Fruit fly (Drosophila melanogaster) Kc167 (cell line): ENCODE data around the gene CG5001.

Experiments
- Myc ChIP-seq: fragments of >200 bp; optimal IDR thresholded peaks from 2 replicates; lab custom pipeline; 2017; ENCODE audit warnings: missing external identifiers
- Sin3A ChIP-seq: fragments of >200 bp; optimal IDR thresholded peaks from 2 replicates; lab custom pipeline; 2018; ENCODE audit warnings: missing external identifiers
- h ChIP-seq: fragments of >200 bp; optimal IDR thresholded peaks from 3 replicates; lab custom pipeline; 2018; ENCODE audit warnings: missing external identifiers
- insv ChIP-seq: fragments of >200 bp; optimal IDR thresholded peaks from 3 replicates; lab custom pipeline; 2018; ENCODE audit warnings: missing external identifiers
- psq ChIP-seq: fragments of >200 bp; optimal IDR thresholded peaks from 2 replicates; lab custom pipeline; 2017; ENCODE audit warnings: missing external identifiers
- ttk ChIP-seq: sonication (Bioruptor generic); optimal IDR thresholded peaks from 2 replicates; lab custom pipeline; 2017; ENCODE audit warnings: missing external identifiers

Gene CG5001

DNA sequence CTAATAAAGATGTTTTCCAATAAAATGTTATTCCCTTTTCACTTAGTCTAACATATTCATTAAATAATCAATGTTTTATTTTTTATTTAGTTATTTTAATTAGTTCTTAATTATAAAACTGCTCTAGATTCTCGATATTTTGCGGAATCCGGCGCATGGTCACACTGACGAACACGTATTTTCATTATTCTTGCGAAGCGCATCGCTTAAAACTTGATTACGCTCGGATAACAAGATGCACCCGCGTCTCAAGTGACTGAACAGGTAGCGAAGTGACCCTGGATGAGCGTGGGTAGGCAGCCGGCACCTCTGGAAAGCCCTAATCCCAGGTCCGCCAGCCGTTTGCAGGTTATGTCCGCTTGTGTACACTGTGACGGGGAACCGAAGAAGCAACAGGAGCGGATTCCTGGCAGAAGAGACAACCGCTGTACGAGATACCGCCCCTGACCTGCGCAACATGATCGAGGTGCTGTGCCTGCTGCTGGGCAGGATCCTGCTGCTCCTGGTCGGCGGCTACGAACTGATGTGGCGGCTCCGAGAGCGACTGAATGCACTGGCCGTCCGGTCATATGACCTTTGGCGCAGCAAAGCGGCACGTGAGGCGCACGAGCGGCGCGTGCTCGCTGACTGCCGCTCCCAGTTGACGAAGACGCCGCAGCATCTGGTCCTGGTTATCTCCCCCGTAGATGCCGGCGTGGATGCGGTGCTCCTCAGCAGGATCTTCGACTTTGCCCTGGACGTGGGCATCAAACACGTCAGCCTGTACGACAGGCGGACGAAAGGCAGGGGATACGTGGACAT is 26.8 kb upstream of the CG5001 start, which contains the start of gene Tango14:
Gene Tango14, plus strand, starts transcription at position 143 of the 801 bp plus-strand sequence.
- TF ChIP-seq psq: no peak
- no peak for TF ChIP-seq h (lab: Kevin White, UChicago)
- no peak for TF ChIP-seq insv (lab: Kevin White, UChicago)
- no peak for TF ChIP-seq ttk (lab: Kevin White, UChicago)
- no peak for TF ChIP-seq Myc
- no peak for TF ChIP-seq Sin3A (lab: Kevin White, UChicago)

- no peak for TF ChIP-seq h (lab: Kevin White, UChicago)
- TF ChIP-seq Myc: no peak
- no peak for TF ChIP-seq insv (lab: Kevin White, UChicago)
- TF ChIP-seq ttk (lab: Kevin White, UChicago): no peak
- TF ChIP-seq psq: no peak
- no peak for TF ChIP-seq Sin3A (lab: Kevin White, UChicago)
Observed at dm6 chr2L:1163538-1164143, 21.9 kb upstream of the CG5001 start, which contains the start of gene CG5080. Gene CG5080, minus strand, starts transcription at chr2L:1163886.

DNA sequence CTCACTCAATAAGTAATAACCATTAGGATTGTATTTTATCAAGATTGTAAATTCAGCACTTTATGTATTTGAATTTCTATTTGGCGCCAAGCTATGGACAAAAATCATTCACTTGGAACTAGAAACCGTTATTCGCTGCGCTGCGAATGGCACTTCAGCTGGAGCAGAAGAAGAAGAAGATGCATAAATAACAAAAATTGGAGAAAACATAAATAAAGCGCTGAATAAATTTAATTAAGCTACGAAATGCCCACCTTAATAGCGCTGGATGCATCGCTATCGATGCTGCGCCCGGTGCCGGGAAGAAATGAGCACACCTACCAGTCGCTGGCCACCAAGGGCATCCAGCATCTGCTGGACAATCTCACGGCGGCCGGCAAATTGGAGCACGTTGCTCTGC is 21.3 kb upstream of the CG5001 start, which contains the start of gene IntS14:
Gene IntS14, plus strand, starts transcription at position 150 of the 400 bp plus-strand sequence.
- TF ChIP-seq Myc: no peak
- no peak for TF ChIP-seq ttk (lab: Kevin White, UChicago)
- TF ChIP-seq Sin3A (lab: Kevin White, UChicago): no peak
- no peak for TF ChIP-seq psq
- no peak for TF ChIP-seq insv (lab: Kevin White, UChicago)
- TF ChIP-seq h (lab: Kevin White, UChicago): no peak

- TF ChIP-seq h (lab: Kevin White, UChicago): no peak
Observed at dm6 chr2L:1166326-1166725, 19.2 kb upstream of the CG5001 start, which contains the start of gene CG14341. Gene CG14341, plus strand, starts transcription at chr2L:1166506.

dm6 chr2L:1169867-1170415 is 15.6 kb upstream of the CG5001 start, which contains the start of the genes CG31922 and Plap:
Gene CG31922, plus strand, starts transcription at chr2L:1170181.
Gene Plap, minus strand, starts transcription at chr2L:1170365.
- TF ChIP-seq h (lab: Kevin White, UChicago) (no peak), ttk (lab: Kevin White, UChicago) (no peak), Myc (no peak)

DNA sequence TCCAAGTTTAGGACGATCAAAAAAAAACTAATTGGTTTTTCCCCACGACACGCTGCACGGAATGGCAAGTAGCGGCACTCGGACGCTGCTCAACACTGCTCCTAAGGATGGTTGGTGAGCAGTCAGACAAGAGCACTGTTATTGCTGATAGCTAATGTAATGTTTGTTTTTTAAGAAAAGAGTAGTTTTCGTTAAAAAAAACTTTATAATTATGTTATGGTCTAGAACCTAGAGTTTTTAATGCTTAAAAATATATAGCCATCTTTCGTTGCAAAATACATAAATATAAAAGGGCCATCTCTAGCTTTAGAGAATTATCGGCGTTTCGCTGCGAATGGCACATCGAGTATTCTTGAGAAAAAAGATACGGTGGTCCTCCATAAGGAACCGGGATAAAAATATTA is 12.9 kb upstream of the CG5001 start, which contains the start of the genes Charon and CG4887:
Gene Charon, minus strand, starts transcription at position 102 of the 404 bp plus-strand sequence.
Gene CG4887, plus strand, starts transcription at position 306 of the 404 bp plus-strand sequence.
- no peak for TF ChIP-seq ttk (lab: Kevin White, UChicago)
- TF ChIP-seq Myc: no peak
- TF ChIP-seq psq: no peak
- TF ChIP-seq Sin3A (lab: Kevin White, UChicago): no peak
- TF ChIP-seq insv (lab: Kevin White, UChicago): no peak
- no peak for TF ChIP-seq h (lab: Kevin White, UChicago)

DNA sequence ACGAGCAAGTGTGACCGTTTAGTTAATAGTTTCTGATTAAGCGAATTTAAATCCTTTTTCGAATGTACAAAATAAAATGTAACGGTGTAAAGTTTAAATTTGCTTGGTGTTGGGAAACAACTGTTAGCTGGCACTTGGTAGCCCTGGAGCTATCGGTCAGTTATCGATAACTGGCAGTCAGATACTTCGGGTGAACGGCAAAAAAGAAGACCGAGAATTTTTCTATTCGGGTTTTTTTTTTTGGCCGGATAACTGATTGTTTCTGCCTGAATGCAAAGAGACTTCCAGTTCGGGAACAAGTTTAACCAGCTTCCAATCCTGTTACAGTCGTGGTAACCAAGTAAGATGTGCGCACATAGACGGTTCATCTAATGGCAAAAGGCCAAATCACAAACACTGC is 8.0 kb upstream of the CG5001 start, which contains the start of gene CG4896:
Gene CG4896, plus strand, starts transcription at position 169 of the 400 bp plus-strand sequence.
- TF ChIP-seq h (lab: Kevin White, UChicago) (no peak), ttk (lab: Kevin White, UChicago) (no peak), Myc (no peak)

- TF ChIP-seq Myc: no peak
- TF ChIP-seq ttk (lab: Kevin White, UChicago): no peak
- no peak for TF ChIP-seq h (lab: Kevin White, UChicago)
- TF ChIP-seq psq: no peak
- no peak for TF ChIP-seq insv (lab: Kevin White, UChicago)
- TF ChIP-seq Sin3A (lab: Kevin White, UChicago): no peak
Observed at dm6 chr2L:1183799-1184198, 1.8 kb upstream of the CG5001 start, which contains the start of the genes CG5126 and Tgt. Gene CG5126, minus strand, starts transcription at chr2L:1184020. Gene Tgt, plus strand, starts transcription at chr2L:1184065.

- TF ChIP-seq psq (no peak), insv (lab: Kevin White, UChicago) (no peak), h (lab: Kevin White, UChicago) (no peak), ttk (lab: Kevin White, UChicago) (no peak), Myc (no peak), Sin3A (lab: Kevin White, UChicago) (no peak)
Observed at dm6 chr2L:1199166-1199565, 13.6 kb downstream of the CG5001 start, which contains the start of the genes CG5139 and CG43348. Gene CG5139, minus strand, starts transcription at chr2L:1199266. Gene CG43348, plus strand, starts transcription at chr2L:1199412.

DNA sequence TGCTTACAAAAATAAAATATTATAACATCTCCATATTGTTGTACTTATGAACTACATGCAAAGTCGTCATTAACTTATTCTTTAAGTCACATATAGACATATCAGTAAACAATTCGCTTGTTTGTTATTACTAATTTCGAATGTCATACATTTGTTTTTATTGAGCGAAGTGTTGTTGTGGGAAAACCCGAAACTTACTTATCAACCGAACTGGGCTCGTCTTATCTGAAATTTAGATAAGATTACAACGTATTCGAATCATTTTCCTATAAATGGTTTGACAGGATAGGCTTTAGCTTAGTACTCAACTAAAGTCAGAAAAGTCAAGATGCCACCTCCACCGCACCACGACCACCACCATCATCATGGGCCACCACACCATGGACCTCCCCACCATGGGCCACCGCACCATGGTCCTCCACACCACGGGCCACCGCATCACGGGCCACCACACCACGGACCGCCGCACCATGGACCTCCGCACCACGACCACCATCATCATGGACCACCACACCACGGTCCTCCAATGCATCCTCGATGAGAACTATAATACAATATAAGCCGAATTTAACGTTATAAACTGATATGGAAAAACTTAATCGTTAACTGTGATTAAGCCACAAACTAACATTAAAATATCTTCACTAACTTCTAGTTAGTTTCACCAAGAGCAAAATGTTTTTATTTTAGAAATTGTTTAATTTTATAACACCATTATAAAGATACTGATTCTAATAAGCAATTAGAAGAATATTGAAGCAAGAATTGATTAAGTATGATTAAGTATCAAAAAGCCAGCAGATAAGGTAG is 14.6 kb downstream of the CG5001 start, which contains the start of the genes CG43349 and CG5011:
Gene CG43349, plus strand, starts transcription at position 294 of the 810 bp plus-strand sequence.
Gene CG5011, plus strand, starts transcription at position 760 of the 810 bp plus-strand sequence.
- TF ChIP-seq ttk (lab: Kevin White, UChicago) (no peak), Myc (no peak), psq (no peak), Sin3A (lab: Kevin White, UChicago) (no peak), insv (lab: Kevin White, UChicago) (no peak), h (lab: Kevin White, UChicago) (no peak)

- TF ChIP-seq Sin3A (lab: Kevin White, UChicago): no peak
- TF ChIP-seq psq: no peak
- no peak for TF ChIP-seq ttk (lab: Kevin White, UChicago)
- no peak for TF ChIP-seq h (lab: Kevin White, UChicago)
- TF ChIP-seq Myc: no peak
- no peak for TF ChIP-seq insv (lab: Kevin White, UChicago)
Observed at dm6 chr2L:1201396-1201837, 15.9 kb downstream of the CG5001 start.
